Worm (Caenorhabditis elegans) whole organism, L2 larva: ENCODE results near the gene F55A11.11.

Experiments used
- egl-27 ChIP-seq: sonication (generic microtip); optimal IDR thresholded peaks from 3 replicates; lab custom pipeline; 2017; ENCODE audit warnings: missing biosample characterization, missing genetic modification reagents, missing genetic modification characterization
- elt-3 ChIP-seq: sonication (generic microtip); optimal IDR thresholded peaks from 2 replicates; lab custom pipeline; 2017; ENCODE audit warnings: missing biosample characterization, missing genetic modification characterization

ce11 chrV:11798320-11798719 is 15.4 kb downstream of the F55A11.11 start:
- no peak for TF ChIP-seq elt-3 (tag; lab: Kevin White, UChicago)
- no peak for TF ChIP-seq egl-27 (tag; lab: Kevin White, UChicago)
